Fruit fly (Drosophila melanogaster) whole organism, embryonic: ENCODE results near the gene Pfdn2.

ENCODE experiments used
- CG10147 ChIP-seq: fragments of 200-800 bp; sonication (Bioruptor generic); optimal IDR thresholded peaks from 2 replicates; lab custom pipeline; 2019; ENCODE audit warnings: missing biosample characterization, mild to moderate bottlenecking, missing genetic modification characterization, moderate library complexity
- CG10366 ChIP-seq: fragments of 200-800 bp; sonication (Bioruptor generic); IDR thresholded peaks from 2 replicates; pipeline ENCODE4 v1.3.6; 2022; ENCODE audit warnings: missing biosample characterization, missing genetic modification characterization
- CG10979 ChIP-seq: fragments of 200-800 bp; sonication (Bioruptor generic); optimal IDR thresholded peaks from 2 replicates; lab custom pipeline; 2018; ENCODE audit warnings: missing biosample characterization, mild to moderate bottlenecking, missing genetic modification characterization, moderate library complexity
- CG12071 ChIP-seq: fragments of 200-800 bp; sonication (Bioruptor generic); optimal IDR thresholded peaks from 3 replicates; lab custom pipeline; 2018; ENCODE audit warnings: missing biosample characterization, mild to moderate bottlenecking, missing genetic modification characterization
- CG12299 ChIP-seq: fragments of 200-800 bp; sonication (Bioruptor generic); optimal IDR thresholded peaks from 2 replicates; lab custom pipeline; 2018; ENCODE audit warnings: missing biosample characterization, mild to moderate bottlenecking, missing genetic modification characterization
- CG13296 ChIP-seq: fragments of 200-800 bp; sonication (Bioruptor generic); optimal IDR thresholded peaks from 3 replicates; lab custom pipeline; 2018; ENCODE audit warnings: missing biosample characterization, mild to moderate bottlenecking, missing genetic modification characterization
- CG13424 ChIP-seq: fragments of 200-800 bp; sonication (Bioruptor generic); optimal IDR thresholded peaks from 2 replicates; lab custom pipeline; 2019; ENCODE audit warnings: missing biosample characterization, mild to moderate bottlenecking, missing genetic modification characterization, moderate library complexity
- CG13624 ChIP-seq: fragments of 200-800 bp; sonication (Bioruptor generic); optimal IDR thresholded peaks from 2 replicates; lab custom pipeline; 2016; ENCODE audit warnings: missing biosample characterization, missing genetic modification characterization
- CG15479 ChIP-seq: fragments of 200-800 bp; sonication (Bioruptor generic); optimal IDR thresholded peaks from 3 replicates; lab custom pipeline; 2019; ENCODE audit warnings: missing biosample characterization, mild to moderate bottlenecking, missing genetic modification characterization, moderate library complexity
- CG1647 ChIP-seq: fragments of 200-800 bp; sonication (Bioruptor generic); optimal IDR thresholded peaks from 3 replicates; lab custom pipeline; 2016; ENCODE audit warnings: missing biosample characterization, missing genetic modification characterization
- CG1792 ChIP-seq: fragments of 200-800 bp; sonication (Bioruptor generic); optimal IDR thresholded peaks from 2 replicates; lab custom pipeline; 2016; ENCODE audit warnings: missing biosample characterization, missing genetic modification characterization
- CG2875 ChIP-seq: fragments of 200-800 bp; sonication (Bioruptor generic); optimal IDR thresholded peaks from 2 replicates; lab custom pipeline; 2017; ENCODE audit warnings: missing biosample characterization, mild to moderate bottlenecking, missing genetic modification characterization, missing genetic modification reagents
- CG31365 ChIP-seq: fragments of 200-800 bp; sonication (Bioruptor generic); optimal IDR thresholded peaks from 2 replicates; lab custom pipeline; 2018; ENCODE audit warnings: missing biosample characterization, mild to moderate bottlenecking, missing genetic modification characterization
- CG3281 ChIP-seq: fragments of 200-800 bp; sonication (Bioruptor generic); optimal IDR thresholded peaks from 3 replicates; lab custom pipeline; 2017; ENCODE audit warnings: missing biosample characterization, mild to moderate bottlenecking, missing genetic modification characterization
- CG43689 ChIP-seq: fragments of 200-800 bp; sonication (Bioruptor generic); IDR thresholded peaks from 2 replicates; pipeline ENCODE4 v1.3.6; 2022; ENCODE audit warnings: missing biosample characterization, missing genetic modification characterization
- CG6654 ChIP-seq: fragments of 200-800 bp; sonication (Bioruptor generic); optimal IDR thresholded peaks from 2 replicates; lab custom pipeline; 2017; ENCODE audit warnings: missing biosample characterization, mild to moderate bottlenecking, missing genetic modification characterization
- CG6854 ChIP-seq: fragments of 200-800 bp; sonication (Bioruptor generic); optimal IDR thresholded peaks from 3 replicates; lab custom pipeline; 2017; ENCODE audit warnings: missing biosample characterization, mild to moderate bottlenecking, missing genetic modification characterization
- CG7271 ChIP-seq: fragments of 200-800 bp; sonication (Bioruptor generic); optimal IDR thresholded peaks from 2 replicates; lab custom pipeline; 2018; ENCODE audit warnings: missing biosample characterization, mild to moderate bottlenecking, missing genetic modification characterization, moderate library complexity
- CG7928 ChIP-seq: fragments of 200-800 bp; sonication (Bioruptor generic); optimal IDR thresholded peaks from 2 replicates; lab custom pipeline; 2017; ENCODE audit warnings: missing biosample characterization, mild to moderate bottlenecking, missing genetic modification characterization
- CG7987 ChIP-seq: fragments of 200-800 bp; sonication (Bioruptor generic); optimal IDR thresholded peaks from 2 replicates; lab custom pipeline; 2018; ENCODE audit warnings: missing biosample characterization, mild to moderate bottlenecking, missing genetic modification characterization, moderate library complexity
- CG8924 ChIP-seq: fragments of 200-800 bp; optimal IDR thresholded peaks from 3 replicates; lab custom pipeline; 2019; ENCODE audit warnings: missing biosample characterization, mild to moderate bottlenecking, missing genetic modification characterization, moderate library complexity
- CG9437 ChIP-seq: fragments of 200-800 bp; sonication (Bioruptor generic); optimal IDR thresholded peaks from 2 replicates; lab custom pipeline; 2018; ENCODE audit warnings: missing biosample characterization, mild to moderate bottlenecking, missing genetic modification characterization
- Dip3 ChIP-seq: fragments of 200-800 bp; sonication (Bioruptor generic); optimal IDR thresholded peaks from 3 replicates; lab custom pipeline; 2016; ENCODE audit warnings: missing biosample characterization, missing genetic modification characterization
- Dp ChIP-seq: fragments of 200-800 bp; sonication (Bioruptor generic); optimal IDR thresholded peaks from 2 replicates; lab custom pipeline; 2018; ENCODE audit warnings: missing biosample characterization, mild to moderate bottlenecking, missing genetic modification characterization, moderate library complexity
- Ets97D ChIP-seq: fragments of 200-800 bp; sonication (Bioruptor generic); optimal IDR thresholded peaks from 3 replicates; lab custom pipeline; 2016; ENCODE audit warnings: missing biosample characterization, missing genetic modification characterization
- Fer1 ChIP-seq: fragments of 200-800 bp; sonication (Bioruptor generic); optimal IDR thresholded peaks from 2 replicates; lab custom pipeline; 2017; ENCODE audit warnings: missing biosample characterization, mild to moderate bottlenecking, missing genetic modification characterization
- Fer2 ChIP-seq: fragments of 200-800 bp; sonication (Bioruptor generic); optimal IDR thresholded peaks from 2 replicates; lab custom pipeline; 2018; ENCODE audit warnings: missing biosample characterization, mild to moderate bottlenecking, missing genetic modification characterization, moderate library complexity
- Hey ChIP-seq: fragments of 200-800 bp; sonication (Bioruptor generic); optimal IDR thresholded peaks from 3 replicates; lab custom pipeline; 2018; ENCODE audit warnings: missing biosample characterization, mild to moderate bottlenecking, missing genetic modification characterization
- MTF-1 ChIP-seq: fragments of 200-800 bp; sonication (Bioruptor generic); optimal IDR thresholded peaks from 2 replicates; lab custom pipeline; 2018; ENCODE audit warnings: missing biosample characterization, mild to moderate bottlenecking, missing genetic modification characterization, borderline replicate concordance
- Mad ChIP-seq: fragments of 200-800 bp; sonication (Bioruptor generic); optimal IDR thresholded peaks from 2 replicates; lab custom pipeline; 2016; ENCODE audit warnings: missing biosample characterization, missing genetic modification characterization
- Oli ChIP-seq: fragments of 200-800 bp; sonication (Bioruptor generic); optimal IDR thresholded peaks from 2 replicates; lab custom pipeline; 2018; ENCODE audit warnings: missing biosample characterization, mild to moderate bottlenecking, missing genetic modification characterization, moderate library complexity
- Six4 ChIP-seq: fragments of 200-800 bp; sonication (Bioruptor generic); optimal IDR thresholded peaks from 2 replicates; lab custom pipeline; 2016; ENCODE audit warnings: missing biosample characterization, missing genetic modification characterization
- Xrp1 ChIP-seq: fragments of 200-800 bp; sonication (Bioruptor generic); IDR thresholded peaks from 2 replicates; pipeline ENCODE4 v1.3.6; 2022; ENCODE audit warnings: missing biosample characterization, missing genetic modification characterization
- YL-1 ChIP-seq: fragments of 200-800 bp; sonication (Bioruptor generic); optimal IDR thresholded peaks from 3 replicates; lab custom pipeline; 2017; ENCODE audit warnings: missing biosample characterization, mild to moderate bottlenecking, missing genetic modification characterization
- cas ChIP-seq: fragments of 200-800 bp; sonication (Bioruptor generic); IDR thresholded peaks from 2 replicates; pipeline ENCODE4 v1.3.6; 2022; ENCODE audit warnings: missing biosample characterization, missing genetic modification characterization
- chn ChIP-seq: fragments of 200-800 bp; sonication (Bioruptor generic); optimal IDR thresholded peaks from 2 replicates; lab custom pipeline; 2016; ENCODE audit warnings: missing biosample characterization, missing genetic modification characterization
- corto ChIP-seq: fragments of 200-800 bp; sonication (Bioruptor generic); optimal IDR thresholded peaks from 2 replicates; lab custom pipeline; 2016; ENCODE audit warnings: missing biosample characterization, mild to moderate bottlenecking, missing genetic modification characterization, moderate library complexity
- dan ChIP-seq: fragments of 200-800 bp; sonication (Bioruptor generic); IDR thresholded peaks from 2 replicates; pipeline ENCODE4 v1.3.6; 2022; ENCODE audit warnings: missing biosample characterization, missing genetic modification characterization
- dati ChIP-seq: fragments of 200-800 bp; sonication (Bioruptor generic); IDR thresholded peaks from 2 replicates; pipeline ENCODE4 v1.3.6; 2022; ENCODE audit warnings: missing biosample characterization, missing genetic modification characterization
- ham ChIP-seq: fragments of 200-800 bp; sonication (Bioruptor generic); IDR thresholded peaks from 2 replicates; pipeline ENCODE4 v1.3.6; 2022; ENCODE audit warnings: missing biosample characterization, missing genetic modification characterization
- insv ChIP-seq, 2 experiments: fragments of 200-800 bp; sonication (Bioruptor generic); optimal IDR thresholded peaks; 3 replicates each; lab custom pipeline; 2016 to 2018; ENCODE audit warnings: missing biosample characterization in 2 of 2, missing genetic modification characterization in 2 of 2
- kni ChIP-seq: fragments of 200-800 bp; sonication (Bioruptor generic); optimal IDR thresholded peaks from 3 replicates; lab custom pipeline; 2017; ENCODE audit warnings: mild to moderate bottlenecking, missing biosample characterization, missing genetic modification reagents, missing genetic modification characterization
- lilli ChIP-seq: fragments of 200-800 bp; sonication (Bioruptor generic); optimal IDR thresholded peaks from 3 replicates; lab custom pipeline; 2016; ENCODE audit warnings: missing biosample characterization, missing genetic modification characterization
- onecut ChIP-seq: fragments of 200-800 bp; sonication (Bioruptor generic); IDR thresholded peaks from 2 replicates; pipeline ENCODE4 v1.3.6; 2022; ENCODE audit warnings: missing biosample characterization, missing genetic modification characterization
- psq ChIP-seq: fragments of 200-800 bp; sonication (Bioruptor generic); optimal IDR thresholded peaks from 2 replicates; lab custom pipeline; 2017; ENCODE audit warnings: missing biosample characterization, missing genetic modification characterization
- pzg ChIP-seq: fragments of 200-800 bp; sonication (Bioruptor generic); optimal IDR thresholded peaks from 3 replicates; lab custom pipeline; 2018; ENCODE audit warnings: missing biosample characterization, mild to moderate bottlenecking, missing genetic modification characterization, moderate library complexity
- schlank ChIP-seq: fragments of 200-800 bp; sonication (Bioruptor generic); optimal IDR thresholded peaks from 2 replicates; lab custom pipeline; 2018; ENCODE audit warnings: missing biosample characterization, mild to moderate bottlenecking, missing genetic modification characterization
- sd ChIP-seq: fragments of 200-800 bp; sonication (Bioruptor generic); optimal IDR thresholded peaks from 3 replicates; lab custom pipeline; 2018; ENCODE audit warnings: missing biosample characterization, mild to moderate bottlenecking, missing genetic modification characterization, moderate library complexity
- sob ChIP-seq: fragments of 200-800 bp; sonication (Bioruptor generic); IDR thresholded peaks from 2 replicates; pipeline ENCODE4 v1.3.6; 2022; ENCODE audit warnings: missing biosample characterization, missing genetic modification characterization
- zf30C ChIP-seq: fragments of 200-800 bp; sonication (Bioruptor generic); optimal IDR thresholded peaks from 3 replicates; lab custom pipeline; 2018; ENCODE audit warnings: missing biosample characterization, mild to moderate bottlenecking, missing genetic modification characterization

The Pfdn2 gene

dm6 chr3L:11119901-11120418 is 45.8 kb upstream of the Pfdn2 start (continued):
- TF ChIP-seq sob (GFP tag; lab: Robert Waterston, UW) (peak; percentile 48), CG3281 (GFP tag; lab: Kevin White, UChicago) (peak; percentile 20), Hey (peak; percentile 63), CG1792 (GFP tag; lab: Kevin White, UChicago) (no peak), CG13624 (GFP tag; lab: Kevin White, UChicago) (peak; percentile 36), cas (no peak), corto (peak; percentile 63), Fer2 (peak; percentile 14), CG6854 (GFP tag; lab: Kevin White, UChicago) (peak; percentile 47), ham (no peak), CG43689 (GFP tag; lab: Robert Waterston, UW) (no peak), CG7271 (tag; lab: Kevin White, UChicago) (peak; percentile 33), schlank (peak; percentile 59), YL-1 (peak; percentile 14), Six4 (GFP tag; lab: Kevin White, UChicago) (no peak), Oli (tag; lab: Kevin White, UChicago) (no peak), CG15479 (GFP tag; lab: Kevin White, UChicago) (peak; percentile 77), Mad (GFP tag; lab: Kevin White, UChicago) (peak; percentile 11), chn (GFP tag; lab: Kevin White, UChicago) (no peak), insv (GFP tag; optimal IDR thresholded peaks at IDR 0.05; lab: Kevin White, UChicago) (peak in 1 of 2 experiments; percentile 62), CG12071 (peak; percentile 68), CG1647 (no peak), Fer1 (GFP tag; lab: Kevin White, UChicago) (peak; percentile 80), sd (peak; percentile 80), lilli (GFP tag; lab: Kevin White, UChicago) (peak; percentile 5), CG7928 (no peak), CG10979 (tag; lab: Kevin White, UChicago) (no peak), pzg (GFP tag; lab: Kevin White, UChicago) (peak; percentile 8), Dip3 (no peak), Dp (no peak), onecut (GFP tag; lab: Robert Waterston, UW) (0 out of 2 replicates have a peak, but pooled peaks have one; percentile 5), CG13296 (GFP tag; lab: Kevin White, UChicago) (peak; percentile 64), Xrp1 (GFP tag; lab: Robert Waterston, UW) (no peak; the same call in 1 of the 2 replicates), CG31365 (tag; lab: Kevin White, UChicago) (peak; percentile 71), Ets97D (GFP tag; lab: Kevin White, UChicago) (no peak), CG10147 (GFP tag; lab: Kevin White, UChicago) (peak; percentile 56), CG8924 (peak; percentile 46), CG9437 (GFP tag; lab: Kevin White, UChicago) (no peak), CG13424 (tag; lab: Kevin White, UChicago) (peak; percentile 38), CG12299 (tag; lab: Kevin White, UChicago) (peak; percentile 66), psq (GFP tag; lab: Kevin White, UChicago) (peak; percentile 10), CG10366 (no peak), CG7987 (GFP tag; lab: Kevin White, UChicago) (peak; percentile 22), CG2875 (GFP tag; lab: Kevin White, UChicago) (peak; percentile 35), dati (GFP tag; lab: Robert Waterston, UW) (no peak), zf30C (GFP tag; lab: Kevin White, UChicago) (no peak), dan (GFP tag; lab: Robert Waterston, UW) (no peak), MTF-1 (peak; percentile 46), kni (GFP tag; lab: Kevin White, UChicago) (peak; percentile 95), CG6654 (GFP tag; lab: Kevin White, UChicago) (no peak)
